Worm (Caenorhabditis elegans) whole organism, L1 larva: ENCODE results near the gene nhr-79.

Experiments used
- F16B12.6 ChIP-seq: fragments of 150-350 bp; optimal IDR thresholded peaks from 2 replicates; lab custom pipeline; 2014; ENCODE audit warnings: missing biosample characterization, missing genetic modification characterization
- Y116A8C.19 ChIP-seq: sonication (generic microtip); optimal IDR thresholded peaks from 2 replicates; lab custom pipeline; 2016; ENCODE audit warnings: missing compliant biosample characterization, missing genetic modification characterization, borderline replicate concordance
- aly-2 ChIP-seq: fragments of 150-350 bp; optimal IDR thresholded peaks from 2 replicates; lab custom pipeline; 2014; ENCODE audit warnings: missing biosample characterization, missing genetic modification characterization
- ama-1 ChIP-seq: fragments of 150-350 bp; optimal IDR thresholded peaks from 2 replicates; lab custom pipeline; 2014
- blmp-1 ChIP-seq: fragments of 150-350 bp; optimal IDR thresholded peaks from 2 replicates; lab custom pipeline; 2014; ENCODE audit warnings: missing biosample characterization, missing genetic modification characterization
- ceh-63 ChIP-seq: fragments of 200-800 bp; sonication (Bioruptor generic); optimal IDR thresholded peaks from 2 replicates; lab custom pipeline; 2018; ENCODE audit warnings: mild to moderate bottlenecking, missing genetic modification characterization, missing compliant biosample characterization
- ceh-82 ChIP-seq, 3 experiments: fragments of 150-350 bp in 1 of 3; sonication (generic microtip) in 2 of 3; optimal IDR thresholded peaks; 2 replicates each; lab custom pipeline; 2014 to 2017; ENCODE audit warnings: missing biosample characterization in 3 of 3, missing genetic modification characterization in 3 of 3
- dsc-1 ChIP-seq: sonication (generic microtip); optimal IDR thresholded peaks from 2 replicates; lab custom pipeline; 2016; ENCODE audit warnings: mild to moderate bottlenecking, missing genetic modification characterization, missing compliant biosample characterization
- efl-1 ChIP-seq, 4 experiments: fragments of 150-350 bp; optimal IDR thresholded peaks in 3 of 4; peaks in 1 of 4; 1 replicate in 1 of 4; 2 replicates in 3 of 4; lab custom pipeline; 2014; ENCODE audit warnings: missing biosample characterization in 2 of 4, missing genetic modification characterization in 2 of 4, missing genetic modification reagents in 2 of 4
- efl-3 ChIP-seq: fragments of 200-800 bp; sonication (Bioruptor generic); optimal IDR thresholded peaks from 2 replicates; lab custom pipeline; 2018; ENCODE audit warnings: mild to moderate bottlenecking, missing genetic modification characterization, missing compliant biosample characterization
- ets-5 ChIP-seq: fragments of 200-800 bp; sonication (Bioruptor generic); IDR thresholded peaks from 2 replicates; pipeline ENCODE4 v1.3.6; 2022; ENCODE audit warnings: missing genetic modification characterization, missing compliant biosample characterization
- fkh-10 ChIP-seq: sonication (generic microtip); optimal IDR thresholded peaks from 2 replicates; lab custom pipeline; 2017; ENCODE audit warnings: missing biosample characterization, missing genetic modification reagents, missing genetic modification characterization
- fkh-4 ChIP-seq: sonication (generic microtip); optimal IDR thresholded peaks from 2 replicates; lab custom pipeline; 2016; ENCODE audit warnings: missing compliant biosample characterization, missing genetic modification characterization, borderline replicate concordance
- fkh-8 ChIP-seq: sonication (generic microtip); optimal IDR thresholded peaks from 2 replicates; lab custom pipeline; 2016; ENCODE audit warnings: mild to moderate bottlenecking, missing genetic modification characterization, missing compliant biosample characterization
- grh-1 ChIP-seq: fragments of 200-800 bp; sonication (Bioruptor generic); IDR thresholded peaks from 2 replicates; pipeline ENCODE4 v1.3.6; 2022; ENCODE audit warnings: missing genetic modification reagents, missing genetic modification characterization, missing compliant biosample characterization
- lin-13 ChIP-seq: fragments of 150-350 bp; optimal IDR thresholded peaks from 2 replicates; lab custom pipeline; 2014; ENCODE audit warnings: missing biosample characterization, missing genetic modification reagents, missing genetic modification characterization
- lin-14 ChIP-seq: fragments of 200-800 bp; sonication (Bioruptor generic); optimal IDR thresholded peaks from 2 replicates; lab custom pipeline; 2018; ENCODE audit warnings: mild to moderate bottlenecking, missing genetic modification characterization, moderate library complexity, missing compliant biosample characterization
- lin-35 ChIP-seq, 2 experiments: fragments of 150-350 bp; optimal IDR thresholded peaks; 2 replicates each; lab custom pipeline; 2014; ENCODE audit warnings: missing biosample characterization in 2 of 2, missing genetic modification characterization in 2 of 2, missing genetic modification reagents in 2 of 2
- lir-3 ChIP-seq: sonication (generic microtip); optimal IDR thresholded peaks from 2 replicates; lab custom pipeline; 2016; ENCODE audit warnings: mild to moderate bottlenecking, missing genetic modification characterization, moderate library complexity, missing compliant biosample characterization; ENCODE audit not compliant: poor library complexity
- mab-9 ChIP-seq: fragments of 200-800 bp; sonication (Bioruptor generic); IDR thresholded peaks from 2 replicates; pipeline ENCODE4 v1.3.6; 2022; ENCODE audit warnings: missing genetic modification reagents, missing genetic modification characterization, missing compliant biosample characterization
- mdl-1 ChIP-seq, 2 experiments: fragments of 150-350 bp; optimal IDR thresholded peaks; 2 replicates each; lab custom pipeline; 2014 to 2017; ENCODE audit warnings: missing biosample characterization in 2 of 2, missing genetic modification characterization in 2 of 2, inconsistent platforms in 1 of 2
- mep-1 ChIP-seq: fragments of 150-350 bp; optimal IDR thresholded peaks from 2 replicates; lab custom pipeline; 2014; ENCODE audit warnings: missing biosample characterization, missing genetic modification characterization
- nhr-12 ChIP-seq: sonication (generic microtip); optimal IDR thresholded peaks from 2 replicates; lab custom pipeline; 2017; ENCODE audit warnings: missing biosample characterization, missing genetic modification characterization
- nhr-20 ChIP-seq: sonication (generic microtip); optimal IDR thresholded peaks from 2 replicates; lab custom pipeline; 2016; ENCODE audit warnings: mild to moderate bottlenecking, missing genetic modification characterization, missing compliant biosample characterization
- nhr-28 ChIP-seq: fragments of 150-350 bp; optimal IDR thresholded peaks from 2 replicates; lab custom pipeline; 2014; ENCODE audit warnings: missing biosample characterization, missing genetic modification characterization
- nhr-77 ChIP-seq: fragments of 150-350 bp; optimal IDR thresholded peaks from 2 replicates; lab custom pipeline; 2014; ENCODE audit warnings: missing biosample characterization, missing genetic modification characterization
- nhr-90 ChIP-seq: sonication (generic microtip); optimal IDR thresholded peaks from 2 replicates; lab custom pipeline; 2016; ENCODE audit warnings: mild to moderate bottlenecking, missing genetic modification characterization, missing compliant biosample characterization; ENCODE audit not compliant: poor library complexity
- pax-3 ChIP-seq: fragments of 200-800 bp; sonication (Bioruptor generic); optimal IDR thresholded peaks from 2 replicates; lab custom pipeline; 2018; ENCODE audit warnings: mild to moderate bottlenecking, missing genetic modification characterization, moderate library complexity, missing compliant biosample characterization
- pqm-1 ChIP-seq: sonication (generic microtip); optimal IDR thresholded peaks from 3 replicates; lab custom pipeline; 2017; ENCODE audit warnings: missing biosample characterization, missing genetic modification characterization
- rnt-1 ChIP-seq: sonication (generic microtip); optimal IDR thresholded peaks from 2 replicates; lab custom pipeline; 2016; ENCODE audit warnings: mild to moderate bottlenecking, missing genetic modification characterization, moderate library complexity, missing compliant biosample characterization
- sox-4 ChIP-seq: sonication (generic microtip); optimal IDR thresholded peaks from 2 replicates; lab custom pipeline; 2016; ENCODE audit warnings: missing genetic modification characterization, missing compliant biosample characterization
- sptf-1 ChIP-seq: fragments of 150-350 bp; optimal IDR thresholded peaks from 2 replicates; lab custom pipeline; 2014; ENCODE audit warnings: missing biosample characterization, missing genetic modification characterization
- sup-37 ChIP-seq: fragments of 200-800 bp; sonication (Bioruptor generic); optimal IDR thresholded peaks from 2 replicates; lab custom pipeline; 2018; ENCODE audit warnings: mild to moderate bottlenecking, missing genetic modification characterization, missing compliant biosample characterization
- unc-86 ChIP-seq: sonication (generic microtip); optimal IDR thresholded peaks from 2 replicates; lab custom pipeline; 2016; ENCODE audit warnings: missing genetic modification characterization, missing compliant biosample characterization
- unc-98 ChIP-seq: fragments of 200-800 bp; sonication (Bioruptor generic); IDR thresholded peaks from 2 replicates; pipeline ENCODE4 v1.3.6; 2022; ENCODE audit warnings: missing genetic modification characterization, missing compliant biosample characterization
- zag-1 ChIP-seq: fragments of 150-350 bp; optimal IDR thresholded peaks from 2 replicates; lab custom pipeline; 2014; ENCODE audit warnings: missing biosample characterization, missing genetic modification characterization
- ztf-4 ChIP-seq: fragments of 150-350 bp; optimal IDR thresholded peaks from 2 replicates; lab custom pipeline; 2014; ENCODE audit warnings: missing biosample characterization, missing genetic modification characterization

nhr-79 gene

DNA sequence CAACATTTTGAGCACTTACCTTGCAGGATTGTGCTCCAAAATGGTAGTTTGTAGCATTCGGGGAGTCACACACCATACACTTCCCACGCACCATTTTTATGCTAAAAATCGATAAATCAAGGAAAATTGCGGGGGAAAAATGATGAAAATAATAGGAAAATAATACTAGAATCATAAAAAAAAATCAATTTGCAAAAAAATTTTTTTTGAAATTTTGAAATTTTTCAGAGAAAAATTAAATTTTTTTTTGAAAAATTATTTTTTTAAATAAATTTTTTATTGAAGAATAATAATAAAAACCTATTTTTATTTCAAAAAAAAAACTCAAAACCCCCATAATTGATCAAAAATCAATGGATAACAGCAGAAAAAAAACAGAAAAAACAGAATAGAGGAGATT lies at the start of gene nhr-79:
Gene nhr-79 (minus strand): TSS at position 101 of the 400 bp plus-strand sequence.
- TF ChIP-seq lin-35 (GFP tag; optimal IDR thresholded peaks at IDR 0.05; lab: Kevin White, UChicago), result no peak
- no peak for TF ChIP-seq ceh-63 (GFP tag; lab: Kevin White, UChicago)
- no peak for TF ChIP-seq efl-1 (optimal IDR thresholded peaks at IDR 0.05; lab: Kevin White, UChicago)
- no peak for TF ChIP-seq efl-1 (GFP tag; optimal IDR thresholded peaks at IDR 0.05 in 1 of 2; lab: Kevin White, UChicago)
- TF ChIP-seq efl-3 (GFP tag; lab: Kevin White, UChicago), result no peak
- no peak for TF ChIP-seq mab-9 (GFP tag; lab: Robert Waterston, UW)
- TF ChIP-seq pax-3 (tag; lab: Kevin White, UChicago), result no peak
- no peak for TF ChIP-seq fkh-8
- no peak for TF ChIP-seq dsc-1 (tag; lab: Kevin White, UChicago)

DNA sequence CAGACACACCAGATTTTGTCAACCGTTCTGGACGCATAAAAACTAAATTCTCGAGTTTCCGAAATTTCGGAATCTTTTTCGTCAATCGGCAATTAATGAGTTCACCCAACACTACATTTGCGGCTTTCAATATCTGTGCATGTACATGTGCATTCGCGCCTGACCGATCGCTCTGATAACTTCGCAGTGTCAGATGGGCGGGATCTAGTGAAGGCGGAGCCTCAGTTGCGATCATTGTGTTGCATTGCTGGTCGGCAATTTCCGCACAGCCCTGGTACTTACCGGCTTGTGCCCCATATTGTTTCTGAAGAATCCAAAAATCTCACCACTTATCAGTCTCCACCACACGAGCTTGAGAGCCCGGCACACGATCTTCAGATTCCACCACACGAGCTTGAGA lies 49.0 kb upstream of the nhr-79 start:
- TF ChIP-seq sup-37 (GFP tag; lab: Kevin White, UChicago), result no peak
- TF ChIP-seq nhr-77 (tag; lab: Kevin White, UChicago), result no peak
- no peak for TF ChIP-seq grh-1
- no peak for TF ChIP-seq nhr-28 (tag; lab: Kevin White, UChicago)
- TF ChIP-seq lin-13, result no peak
- no peak for TF ChIP-seq lir-3
- TF ChIP-seq ceh-82 (tag; optimal IDR thresholded peaks at IDR 0.05; lab: Kevin White, UChicago), result no peak
- TF ChIP-seq mep-1 (tag; lab: Kevin White, UChicago), result no peak

DNA sequence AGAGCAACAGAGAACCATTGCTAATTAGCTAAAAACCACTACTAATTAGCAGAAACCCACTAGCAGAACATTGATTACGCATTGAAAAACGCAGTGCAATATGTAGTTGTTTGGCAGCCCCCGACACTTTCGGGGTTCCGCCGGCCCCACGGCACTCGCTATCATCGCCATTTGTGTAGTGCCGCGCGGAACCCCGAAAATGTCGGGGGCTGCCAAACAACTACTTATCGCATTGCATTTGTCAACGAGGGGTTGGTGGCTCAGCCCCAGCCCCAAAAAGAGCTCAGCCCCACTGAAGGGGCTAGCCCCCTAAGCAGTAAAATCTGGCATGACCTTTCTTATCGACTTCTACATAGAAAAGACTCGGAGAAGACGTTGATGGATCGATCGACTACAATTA lies 47.7 kb upstream of the nhr-79 start:
- TF ChIP-seq F16B12.6 (no peak), unc-98 (GFP tag; lab: Robert Waterston, UW) (no peak), nhr-12 (tag; lab: Kevin White, UChicago) (no peak), pqm-1 (tag; lab: Kevin White, UChicago) (no peak), fkh-10 (GFP tag; lab: Kevin White, UChicago) (no peak), aly-2 (tag; lab: Kevin White, UChicago) (no peak), nhr-90 (no peak), sup-37 (GFP tag; lab: Kevin White, UChicago) (no peak), sptf-1 (tag; lab: Kevin White, UChicago) (no peak), ama-1 (lab: Kevin White, UChicago) (no peak), mab-9 (GFP tag; lab: Robert Waterston, UW) (no peak), ets-5 (GFP tag; lab: Robert Waterston, UW) (no peak), fkh-4 (no peak), mep-1 (tag; lab: Kevin White, UChicago) (no peak)

DNA sequence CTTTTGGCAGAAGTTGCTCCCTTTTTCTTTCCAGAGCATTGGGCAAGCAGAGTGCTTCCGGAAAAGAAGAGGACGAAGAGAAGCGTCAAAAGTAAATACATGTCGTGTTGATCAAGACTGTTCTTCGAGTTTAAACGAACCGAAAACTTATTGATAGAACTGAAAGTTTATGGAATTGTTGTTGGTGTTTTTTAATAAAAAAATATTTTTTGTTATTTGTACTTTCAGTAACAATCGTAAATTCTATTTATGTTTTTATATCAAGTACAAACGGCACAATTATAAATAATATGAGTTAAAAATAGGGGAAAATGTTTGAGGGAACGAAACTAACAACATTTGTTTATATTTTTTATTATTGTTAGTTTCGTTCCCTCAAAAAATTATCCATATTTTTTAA lies 46.0 kb upstream of the nhr-79 start, which contains the start of gene F21D9.3:
Gene F21D9.3 (minus strand): TSS at position 101 of the 400 bp plus-strand sequence.
- no peak for TF ChIP-seq mdl-1 (tag; optimal IDR thresholded peaks at IDR 0.05; lab: Kevin White, UChicago)
- no peak for TF ChIP-seq nhr-12 (tag; lab: Kevin White, UChicago)
- TF ChIP-seq lin-13, result no peak
- no peak for TF ChIP-seq blmp-1 (tag; lab: Kevin White, UChicago)
- TF ChIP-seq lin-14, result no peak
- no peak for TF ChIP-seq ztf-4 (tag; lab: Kevin White, UChicago)
- TF ChIP-seq nhr-20 (tag; lab: Kevin White, UChicago), result no peak
- no peak for TF ChIP-seq zag-1
- TF ChIP-seq sox-4, result no peak
- TF ChIP-seq aly-2 (tag; lab: Kevin White, UChicago), result no peak
- no peak for TF ChIP-seq rnt-1 (tag; lab: Kevin White, UChicago)
- no peak for TF ChIP-seq Y116A8C.19 (tag; lab: Kevin White, UChicago)
- TF ChIP-seq unc-86 (tag; lab: Kevin White, UChicago), result no peak
